Worm (Caenorhabditis elegans) whole organism, mixed stage, embryonic: ENCODE measurements around the gene srg-21.

Source experiments
- M03D4.4 ChIP-seq: sonication (generic microtip); optimal IDR thresholded peaks from 2 replicates; lab custom pipeline; 2017; ENCODE audit warnings: mild to moderate bottlenecking, missing genetic modification characterization, missing compliant biosample characterization
- bed-3 ChIP-seq: fragments of 200-800 bp; sonication (Bioruptor generic); optimal IDR thresholded peaks from 3 replicates; lab custom pipeline; 2018; ENCODE audit warnings: mild to moderate bottlenecking, missing genetic modification characterization, moderate library complexity, missing compliant biosample characterization
- blmp-1 ChIP-seq: fragments of 150-350 bp; optimal IDR thresholded peaks from 2 replicates; lab custom pipeline; 2014; ENCODE audit warnings: missing biosample characterization, missing genetic modification characterization
- ceh-39 ChIP-seq: fragments of 150-350 bp; optimal IDR thresholded peaks from 2 replicates; lab custom pipeline; 2014; ENCODE audit warnings: missing biosample characterization, missing genetic modification characterization
- ceh-43 ChIP-seq: fragments of 200-800 bp; sonication (Bioruptor generic); optimal IDR thresholded peaks from 2 replicates; lab custom pipeline; 2018; ENCODE audit warnings: mild to moderate bottlenecking, missing genetic modification characterization, moderate library complexity, missing compliant biosample characterization
- ceh-83 ChIP-seq: fragments of 200-800 bp; sonication (Bioruptor generic); optimal IDR thresholded peaks from 2 replicates; lab custom pipeline; 2018; ENCODE audit warnings: mild to moderate bottlenecking, missing genetic modification characterization, missing compliant biosample characterization
- ces-1 ChIP-seq: fragments of 150-350 bp; optimal IDR thresholded peaks from 2 replicates; lab custom pipeline; 2014; ENCODE audit warnings: missing biosample characterization, missing genetic modification reagents, missing genetic modification characterization
- cnd-1 ChIP-seq: fragments of 200-800 bp; sonication (Bioruptor generic); optimal IDR thresholded peaks from 2 replicates; lab custom pipeline; 2018; ENCODE audit warnings: mild to moderate bottlenecking, missing genetic modification characterization, missing compliant biosample characterization
- drap-1 ChIP-seq: fragments of 200-800 bp; sonication (Bioruptor generic); optimal IDR thresholded peaks from 3 replicates; lab custom pipeline; 2018; ENCODE audit warnings: mild to moderate bottlenecking, missing genetic modification characterization, missing compliant biosample characterization
- elt-3 ChIP-seq: fragments of 150-350 bp; optimal IDR thresholded peaks from 2 replicates; lab custom pipeline; 2014; ENCODE audit warnings: missing biosample characterization, missing genetic modification characterization
- flh-1 ChIP-seq: fragments of 200-800 bp; sonication (Bioruptor generic); optimal IDR thresholded peaks from 2 replicates; lab custom pipeline; 2018; ENCODE audit warnings: mild to moderate bottlenecking, missing genetic modification characterization, moderate library complexity, missing compliant biosample characterization
- ham-2 ChIP-seq: fragments of 200-800 bp; sonication (Bioruptor generic); optimal IDR thresholded peaks from 2 replicates; lab custom pipeline; 2018; ENCODE audit warnings: mild to moderate bottlenecking, missing genetic modification characterization, missing compliant biosample characterization
- hlh-1 ChIP-seq: fragments of 150-350 bp; optimal IDR thresholded peaks from 2 replicates; lab custom pipeline; 2014; ENCODE audit warnings: missing biosample characterization, missing genetic modification reagents, missing genetic modification characterization
- lin-13 ChIP-seq: fragments of 150-350 bp; optimal IDR thresholded peaks from 2 replicates; lab custom pipeline; 2014; ENCODE audit warnings: missing biosample characterization, missing genetic modification characterization
- lsy-2 ChIP-seq: fragments of 150-350 bp; optimal IDR thresholded peaks from 2 replicates; lab custom pipeline; 2014; ENCODE audit warnings: missing biosample characterization, missing genetic modification characterization
- mep-1 ChIP-seq: fragments of 150-350 bp; optimal IDR thresholded peaks from 2 replicates; lab custom pipeline; 2017; ENCODE audit warnings: missing biosample characterization, missing genetic modification reagents, missing genetic modification characterization, inconsistent platforms
- mls-2 ChIP-seq: sonication (generic microtip); optimal IDR thresholded peaks from 2 replicates; lab custom pipeline; 2016; ENCODE audit warnings: mild to moderate bottlenecking, missing genetic modification characterization, moderate library complexity, missing compliant biosample characterization
- nhr-12 ChIP-seq: fragments of 150-350 bp; optimal IDR thresholded peaks from 2 replicates; lab custom pipeline; 2014; ENCODE audit warnings: missing biosample characterization, missing genetic modification characterization
- nhr-2 ChIP-seq: fragments of 150-350 bp; optimal IDR thresholded peaks from 2 replicates; lab custom pipeline; 2014; ENCODE audit warnings: missing biosample characterization, missing genetic modification characterization
- nhr-237 ChIP-seq: fragments of 150-350 bp; optimal IDR thresholded peaks from 2 replicates; lab custom pipeline; 2014; ENCODE audit warnings: missing biosample characterization, missing genetic modification characterization
- nhr-28 ChIP-seq: fragments of 150-350 bp; optimal IDR thresholded peaks from 2 replicates; lab custom pipeline; 2014; ENCODE audit warnings: missing biosample characterization, missing genetic modification characterization
- nhr-76 ChIP-seq: sonication (generic microtip); optimal IDR thresholded peaks from 2 replicates; lab custom pipeline; 2017; ENCODE audit warnings: missing biosample characterization, missing genetic modification characterization
- pha-4 ChIP-seq: fragments of 150-350 bp; optimal IDR thresholded peaks from 2 replicates; lab custom pipeline; 2018; ENCODE audit warnings: missing biosample characterization, missing genetic modification reagents, missing genetic modification characterization
- sem-2 ChIP-seq: fragments of 200-800 bp; sonication (Bioruptor generic); optimal IDR thresholded peaks from 2 replicates; lab custom pipeline; 2018; ENCODE audit warnings: mild to moderate bottlenecking, missing genetic modification characterization, missing compliant biosample characterization
- snpc-4 ChIP-seq: fragments of 150-350 bp; optimal IDR thresholded peaks from 2 replicates; lab custom pipeline; 2014; ENCODE audit warnings: missing biosample characterization, missing genetic modification characterization
- sptf-1 ChIP-seq: sonication (generic microtip); optimal IDR thresholded peaks from 2 replicates; lab custom pipeline; 2017; ENCODE audit warnings: mild to moderate bottlenecking, missing genetic modification characterization, moderate library complexity, missing compliant biosample characterization
- unc-120 ChIP-seq: sonication (generic microtip); optimal IDR thresholded peaks from 2 replicates; lab custom pipeline; 2017; ENCODE audit warnings: missing genetic modification characterization, missing compliant biosample characterization; ENCODE audit not compliant: poor library complexity, severe bottlenecking
- unc-39 ChIP-seq: fragments of 150-350 bp; optimal IDR thresholded peaks from 2 replicates; lab custom pipeline; 2014; ENCODE audit warnings: missing biosample characterization, missing genetic modification characterization
- unc-62 ChIP-seq: fragments of 150-350 bp; optimal IDR thresholded peaks from 2 replicates; lab custom pipeline; 2014; ENCODE audit warnings: missing biosample characterization, missing genetic modification reagents, missing genetic modification characterization
- zip-8 ChIP-seq: fragments of 150-350 bp; optimal IDR thresholded peaks from 2 replicates; lab custom pipeline; 2014; ENCODE audit warnings: missing biosample characterization, missing genetic modification characterization
- ztf-11 ChIP-seq: fragments of 150-350 bp; optimal IDR thresholded peaks from 2 replicates; lab custom pipeline; 2014; ENCODE audit warnings: missing biosample characterization, missing genetic modification characterization

srg-21 gene

ce11 chrII:3062222-3062621 is 28.9 kb downstream of the srg-21 start:
- no peak for TF ChIP-seq unc-39 (tag; lab: Kevin White, UChicago)

- TF ChIP-seq mls-2 (no peak), cnd-1 (no peak), ceh-39 (tag; lab: Kevin White, UChicago) (no peak), sem-2 (GFP tag; lab: Kevin White, UChicago) (no peak), snpc-4 (tag; lab: Kevin White, UChicago) (no peak), pha-4 (tag; lab: Kevin White, UChicago) (no peak), flh-1 (GFP tag; lab: Kevin White, UChicago) (no peak)
Observed at ce11 chrII:3061605-3062004, 29.6 kb downstream of the srg-21 start.

ce11 chrII:3060782-3061181 is 30.4 kb downstream of the srg-21 start, which contains the start of gene Y25C1A.6:
Gene Y25C1A.6 (plus strand): TSS chrII:3061082.
- TF ChIP-seq flh-1 (GFP tag; lab: Kevin White, UChicago) (no peak), hlh-1 (tag; lab: Kevin White, UChicago) (no peak), sem-2 (GFP tag; lab: Kevin White, UChicago) (no peak), cnd-1 (no peak), snpc-4 (tag; lab: Kevin White, UChicago) (no peak)
- TF ChIP-seq, all 35 proteins: peak for 0

- TF ChIP-seq nhr-12: no peak
- TF ChIP-seq unc-39 (tag; lab: Kevin White, UChicago): no peak
- TF ChIP-seq lin-13 (tag; lab: Kevin White, UChicago): no peak
- no peak for TF ChIP-seq mep-1 (tag; lab: Kevin White, UChicago)
- TF ChIP-seq ceh-83 (GFP tag; lab: Kevin White, UChicago): no peak
- TF ChIP-seq zip-8 (tag; lab: Kevin White, UChicago): no peak
- no peak for TF ChIP-seq unc-120 (tag; lab: Kevin White, UChicago)
- TF ChIP-seq M03D4.4 (tag; lab: Kevin White, UChicago): no peak
- TF ChIP-seq lsy-2: no peak
- TF ChIP-seq ceh-43 (GFP tag; lab: Kevin White, UChicago): no peak
- TF ChIP-seq blmp-1 (tag; lab: Kevin White, UChicago): no peak
- no peak for TF ChIP-seq ceh-39 (tag; lab: Kevin White, UChicago)
- no peak for TF ChIP-seq elt-3 (tag; lab: Kevin White, UChicago)
- TF ChIP-seq mls-2: no peak
- no peak for TF ChIP-seq nhr-76 (tag; lab: Kevin White, UChicago)
- no peak for TF ChIP-seq snpc-4 (tag; lab: Kevin White, UChicago)
- TF ChIP-seq sem-2 (GFP tag; lab: Kevin White, UChicago): no peak
- no peak for TF ChIP-seq ham-2 (GFP tag; lab: Kevin White, UChicago)
- TF ChIP-seq, all 35 proteins: peak for 0
Observed at ce11 chrII:3056266-3056872, 34.8 kb downstream of the srg-21 start, which contains the start of gene lin-8. Gene lin-8 (plus strand): TSS chrII:3056822.

ce11 chrII:3055531-3055930 is 35.6 kb downstream of the srg-21 start:
- TF ChIP-seq mls-2 (peak; percentile 41), pha-4 (tag; lab: Kevin White, UChicago) (no peak), drap-1 (no peak), nhr-2 (tag; lab: Kevin White, UChicago) (peak; percentile 15), ham-2 (GFP tag; lab: Kevin White, UChicago) (peak; percentile 39), lin-13 (tag; lab: Kevin White, UChicago) (peak; percentile 14)

ce11 chrII:3054622-3055021 is 36.5 kb downstream of the srg-21 start:
- no peak for TF ChIP-seq cnd-1
- peak; percentile 10 for TF ChIP-seq pha-4 (tag; lab: Kevin White, UChicago)

ce11 chrII:3054221-3054620 is 36.9 kb downstream of the srg-21 start, which contains the start of gene lido-13:
Gene lido-13 (minus strand): TSS chrII:3054321.
- TF ChIP-seq unc-62 (GFP tag; lab: Kevin White, UChicago) (no peak), nhr-76 (tag; lab: Kevin White, UChicago) (no peak), ces-1 (GFP tag; lab: Kevin White, UChicago) (no peak), bed-3 (GFP tag; lab: Kevin White, UChicago) (no peak), ztf-11 (tag; lab: Kevin White, UChicago) (no peak), sem-2 (GFP tag; lab: Kevin White, UChicago) (no peak), sptf-1 (tag; lab: Kevin White, UChicago) (no peak), nhr-28 (no peak), pha-4 (tag; lab: Kevin White, UChicago) (no peak), M03D4.4 (tag; lab: Kevin White, UChicago) (no peak), mep-1 (tag; lab: Kevin White, UChicago) (no peak), elt-3 (tag; lab: Kevin White, UChicago) (no peak), ceh-39 (tag; lab: Kevin White, UChicago) (no peak), lin-13 (tag; lab: Kevin White, UChicago) (no peak), flh-1 (GFP tag; lab: Kevin White, UChicago) (no peak), drap-1 (no peak), nhr-2 (tag; lab: Kevin White, UChicago) (no peak), nhr-237 (tag; lab: Kevin White, UChicago) (no peak)
